Fruit fly (Drosophila melanogaster) whole organism, embryonic: ENCODE results near the gene tank.

Experiments used
- Adf1 ChIP-seq: fragments of 200-800 bp; sonication (Bioruptor generic); IDR thresholded peaks from 2 replicates; pipeline ENCODE4 v1.3.6; 2022; ENCODE audit warnings: missing biosample characterization, missing genetic modification characterization
- Aef1 ChIP-seq: fragments of 200-800 bp; sonication (Bioruptor generic); IDR thresholded peaks from 3 replicates; pipeline ENCODE4 v1.3.6; 2022; ENCODE audit warnings: missing biosample characterization, missing genetic modification characterization
- Atf6 ChIP-seq: fragments of 200-800 bp; sonication (Bioruptor generic); IDR thresholded peaks from 2 replicates; pipeline ENCODE4 v1.3.6; 2022; ENCODE audit warnings: missing biosample characterization, missing genetic modification characterization
- CG11093 ChIP-seq: fragments of 200-800 bp; sonication (Bioruptor generic); IDR thresholded peaks from 3 replicates; pipeline ENCODE4 v1.3.6; 2022; ENCODE audit warnings: missing biosample characterization, missing genetic modification characterization
- CG12104 ChIP-seq: fragments of 200-800 bp; sonication (Bioruptor generic); optimal IDR thresholded peaks from 3 replicates; lab custom pipeline; 2016; ENCODE audit warnings: missing biosample characterization, missing genetic modification characterization
- CG13287 ChIP-seq: fragments of 200-800 bp; sonication (Bioruptor generic); IDR thresholded peaks from 2 replicates; pipeline ENCODE4 v1.3.6; 2022; ENCODE audit warnings: missing biosample characterization, missing genetic modification characterization; ENCODE audit not compliant: partially characterized antibody
- CG1529 ChIP-seq: fragments of 200-800 bp; sonication (Bioruptor generic); optimal IDR thresholded peaks from 3 replicates; lab custom pipeline; 2018; ENCODE audit warnings: missing biosample characterization, missing genetic modification characterization
- CG15479 ChIP-seq: fragments of 200-800 bp; sonication (Bioruptor generic); optimal IDR thresholded peaks from 3 replicates; lab custom pipeline; 2019; ENCODE audit warnings: missing biosample characterization, mild to moderate bottlenecking, missing genetic modification characterization, moderate library complexity
- CG15601 ChIP-seq: fragments of 200-800 bp; sonication (Bioruptor generic); optimal IDR thresholded peaks from 3 replicates; lab custom pipeline; 2019; ENCODE audit warnings: missing biosample characterization, mild to moderate bottlenecking, missing genetic modification characterization, moderate library complexity
- CG1647 ChIP-seq: fragments of 200-800 bp; sonication (Bioruptor generic); optimal IDR thresholded peaks from 3 replicates; lab custom pipeline; 2016; ENCODE audit warnings: missing biosample characterization, missing genetic modification characterization
- CG18262 ChIP-seq: fragments of 200-800 bp; optimal IDR thresholded peaks from 3 replicates; lab custom pipeline; 2019; ENCODE audit warnings: missing biosample characterization, mild to moderate bottlenecking, missing genetic modification characterization, moderate library complexity
- CG18599 ChIP-seq: fragments of 200-800 bp; sonication (Bioruptor generic); optimal IDR thresholded peaks from 3 replicates; lab custom pipeline; 2017; ENCODE audit warnings: missing biosample characterization, missing genetic modification characterization, mild to moderate bottlenecking, moderate library complexity, missing genetic modification reagents
- CG2202 ChIP-seq: fragments of 200-800 bp; sonication (Bioruptor generic); optimal IDR thresholded peaks from 2 replicates; lab custom pipeline; 2018; ENCODE audit warnings: missing biosample characterization, mild to moderate bottlenecking, missing genetic modification characterization
- CG2678 ChIP-seq: fragments of 200-800 bp; sonication (Bioruptor generic); optimal IDR thresholded peaks from 3 replicates; lab custom pipeline; 2019; ENCODE audit warnings: missing biosample characterization, mild to moderate bottlenecking, missing genetic modification characterization, moderate library complexity
- CG7271 ChIP-seq: fragments of 200-800 bp; sonication (Bioruptor generic); optimal IDR thresholded peaks from 2 replicates; lab custom pipeline; 2018; ENCODE audit warnings: missing biosample characterization, mild to moderate bottlenecking, missing genetic modification characterization, moderate library complexity
- Dek ChIP-seq: fragments of 200-800 bp; sonication (Bioruptor generic); optimal IDR thresholded peaks from 3 replicates; lab custom pipeline; 2019; ENCODE audit warnings: missing biosample characterization, mild to moderate bottlenecking, missing genetic modification characterization, moderate library complexity
- Dfd ChIP-seq, 2 experiments: fragments of >200 bp; optimal IDR thresholded peaks; 2 replicates each; lab custom pipeline; 2017; ENCODE audit warnings: missing biosample characterization in 2 of 2, missing genetic modification characterization in 2 of 2
- Hey ChIP-seq: fragments of 200-800 bp; sonication (Bioruptor generic); optimal IDR thresholded peaks from 3 replicates; lab custom pipeline; 2018; ENCODE audit warnings: missing biosample characterization, mild to moderate bottlenecking, missing genetic modification characterization
- Hr3 ChIP-seq: fragments of 200-800 bp; sonication (Bioruptor generic); optimal IDR thresholded peaks from 3 replicates; lab custom pipeline; 2016; ENCODE audit warnings: missing biosample characterization, missing genetic modification characterization
- Jarid2 ChIP-seq: fragments of 200-800 bp; sonication (Bioruptor generic); optimal IDR thresholded peaks from 3 replicates; lab custom pipeline; 2017; ENCODE audit warnings: mild to moderate bottlenecking, missing biosample characterization, missing genetic modification reagents, missing genetic modification characterization
- NC2α ChIP-seq: fragments of 200-800 bp; sonication (Bioruptor generic); optimal IDR thresholded peaks from 2 replicates; lab custom pipeline; 2016; ENCODE audit warnings: missing biosample characterization, missing genetic modification characterization
- Ptx1 ChIP-seq: fragments of 200-800 bp; sonication (Bioruptor generic); IDR thresholded peaks from 2 replicates; pipeline ENCODE4 v1.3.6; 2022; ENCODE audit warnings: missing biosample characterization, missing genetic modification characterization
- Rfx ChIP-seq: fragments of 200-800 bp; sonication (Bioruptor generic); IDR thresholded peaks from 2 replicates; pipeline ENCODE4 v1.3.6; 2022; ENCODE audit warnings: missing biosample characterization, missing genetic modification characterization
- Sin3A ChIP-seq: fragments of >200 bp; optimal IDR thresholded peaks from 2 replicates; lab custom pipeline; 2018
- Ssrp ChIP-seq: fragments of 200-800 bp; sonication (Bioruptor generic); optimal IDR thresholded peaks from 2 replicates; lab custom pipeline; 2018; ENCODE audit warnings: missing biosample characterization, mild to moderate bottlenecking, missing genetic modification characterization, moderate library complexity
- Trl ChIP-seq, 3 experiments: fragments of >200 bp in 2 of 3; fragments of 200-800 bp in 1 of 3; sonication (Bioruptor generic) in 1 of 3; optimal IDR thresholded peaks; 2 replicates in 1 of 3; 3 replicates in 2 of 3; lab custom pipeline; 2016 to 2017; ENCODE audit warnings: missing biosample characterization in 1 of 3, missing genetic modification characterization in 1 of 3
- YL-1 ChIP-seq: fragments of 200-800 bp; sonication (Bioruptor generic); optimal IDR thresholded peaks from 3 replicates; lab custom pipeline; 2017; ENCODE audit warnings: missing biosample characterization, mild to moderate bottlenecking, missing genetic modification characterization
- aop ChIP-seq: fragments of 200-800 bp; sonication (Bioruptor generic); IDR thresholded peaks from 2 replicates; pipeline ENCODE4 v1.3.6; 2022; ENCODE audit warnings: missing biosample characterization, missing genetic modification characterization
- bigmax ChIP-seq: fragments of 200-800 bp; sonication (Bioruptor generic); optimal IDR thresholded peaks from 2 replicates; lab custom pipeline; 2018; ENCODE audit warnings: missing biosample characterization, mild to moderate bottlenecking, missing genetic modification characterization
- bsh ChIP-seq, 2 experiments: fragments of 200-800 bp; sonication (Bioruptor generic); optimal IDR thresholded peaks; 2 replicates each; lab custom pipeline; 2017 to 2018; ENCODE audit warnings: mild to moderate bottlenecking in 2 of 2, missing biosample characterization in 2 of 2, missing genetic modification characterization in 2 of 2, moderate library complexity in 1 of 2
- cg ChIP-seq: fragments of 200-800 bp; sonication (Bioruptor generic); optimal IDR thresholded peaks from 3 replicates; lab custom pipeline; 2019; ENCODE audit warnings: missing biosample characterization, mild to moderate bottlenecking, missing genetic modification characterization, moderate library complexity
- chif ChIP-seq, 2 experiments: fragments of 200-800 bp; sonication (Bioruptor generic); optimal IDR thresholded peaks; 3 replicates each; lab custom pipeline; 2016; ENCODE audit warnings: missing biosample characterization in 2 of 2, missing genetic modification characterization in 2 of 2
- chm ChIP-seq: fragments of 200-800 bp; sonication (Bioruptor generic); IDR thresholded peaks from 2 replicates; pipeline ENCODE4 v1.3.6; 2022; ENCODE audit warnings: missing biosample characterization, missing genetic modification characterization
- dati ChIP-seq: fragments of 200-800 bp; sonication (Bioruptor generic); IDR thresholded peaks from 2 replicates; pipeline ENCODE4 v1.3.6; 2022; ENCODE audit warnings: missing biosample characterization, missing genetic modification characterization
- dm ChIP-seq: fragments of 200-800 bp; sonication (Bioruptor generic); optimal IDR thresholded peaks from 3 replicates; lab custom pipeline; 2016; ENCODE audit warnings: missing biosample characterization, missing genetic modification characterization
- esg ChIP-seq: fragments of 200-800 bp; sonication (Bioruptor generic); conservative IDR thresholded peaks from 2 replicates; pipeline ENCODE4 v1.3.6; 2022; ENCODE audit warnings: missing biosample characterization, missing genetic modification characterization
- ewg ChIP-seq: fragments of 200-800 bp; sonication (Bioruptor generic); optimal IDR thresholded peaks from 3 replicates; lab custom pipeline; 2017; ENCODE audit warnings: mild to moderate bottlenecking, missing biosample characterization, missing genetic modification reagents, missing genetic modification characterization
- fu2 ChIP-seq: fragments of 200-800 bp; sonication (Bioruptor generic); optimal IDR thresholded peaks from 2 replicates; lab custom pipeline; 2016; ENCODE audit warnings: missing biosample characterization, missing genetic modification characterization
- gsb-n ChIP-seq: fragments of 200-800 bp; sonication (Bioruptor generic); optimal IDR thresholded peaks from 3 replicates; lab custom pipeline; 2018; ENCODE audit warnings: missing biosample characterization, mild to moderate bottlenecking, missing genetic modification characterization
- knrl ChIP-seq: fragments of 200-800 bp; sonication (Bioruptor generic); IDR thresholded peaks from 3 replicates; pipeline ENCODE4 v1.3.6; 2022; ENCODE audit warnings: missing biosample characterization, missing genetic modification characterization; ENCODE audit not compliant: partially characterized antibody
- lola ChIP-seq, 3 experiments: fragments of >200 bp in 2 of 3; fragments of 200-800 bp in 1 of 3; sonication (Bioruptor generic) in 1 of 3; optimal IDR thresholded peaks; 2 replicates each; lab custom pipeline; 2017 to 2019; ENCODE audit warnings: missing biosample characterization in 3 of 3, missing genetic modification characterization in 3 of 3, mild to moderate bottlenecking in 1 of 3, moderate library complexity in 1 of 3
- maf-S ChIP-seq: fragments of 200-800 bp; sonication (Bioruptor generic); optimal IDR thresholded peaks from 2 replicates; lab custom pipeline; 2016; ENCODE audit warnings: missing biosample characterization, missing genetic modification characterization
- mld ChIP-seq: fragments of 200-800 bp; sonication (Bioruptor generic); IDR thresholded peaks from 3 replicates; pipeline ENCODE4 v1.3.6; 2022; ENCODE audit warnings: missing biosample characterization, missing genetic modification characterization; ENCODE audit not compliant: partially characterized antibody
- onecut ChIP-seq: fragments of 200-800 bp; sonication (Bioruptor generic); IDR thresholded peaks from 2 replicates; pipeline ENCODE4 v1.3.6; 2022; ENCODE audit warnings: missing biosample characterization, missing genetic modification characterization
- pum ChIP-seq: fragments of 200-800 bp; sonication (Bioruptor generic); optimal IDR thresholded peaks from 2 replicates; lab custom pipeline; 2016; ENCODE audit warnings: missing biosample characterization, missing genetic modification characterization
- ranshi ChIP-seq: fragments of 200-800 bp; sonication (Bioruptor generic); IDR thresholded peaks from 2 replicates; pipeline ENCODE4 v1.3.6; 2022; ENCODE audit warnings: missing biosample characterization, missing genetic modification characterization
- scrt ChIP-seq: fragments of 200-800 bp; sonication (Bioruptor generic); optimal IDR thresholded peaks from 2 replicates; lab custom pipeline; 2018; ENCODE audit warnings: missing biosample characterization, mild to moderate bottlenecking, missing genetic modification characterization, moderate library complexity
- tin ChIP-seq: fragments of 200-800 bp; sonication (Bioruptor generic); optimal IDR thresholded peaks from 3 replicates; lab custom pipeline; 2016; ENCODE audit warnings: missing biosample characterization, missing genetic modification characterization
- unpg ChIP-seq: fragments of 200-800 bp; sonication (Bioruptor generic); optimal IDR thresholded peaks from 3 replicates; lab custom pipeline; 2018; ENCODE audit warnings: missing biosample characterization, mild to moderate bottlenecking, missing genetic modification characterization, moderate library complexity
- wek ChIP-seq: fragments of 200-800 bp; sonication (Bioruptor generic); optimal IDR thresholded peaks from 3 replicates; lab custom pipeline; 2018; ENCODE audit warnings: missing biosample characterization, mild to moderate bottlenecking, missing genetic modification characterization, moderate library complexity
- zen2 ChIP-seq: fragments of 200-800 bp; sonication (Bioruptor generic); IDR thresholded peaks from 3 replicates; pipeline ENCODE4 v1.3.6; 2022; ENCODE audit warnings: missing biosample characterization, missing genetic modification characterization; ENCODE audit not compliant: partially characterized antibody

Gene tank

dm6 chr2L:4861503-4861902, 23.7 kb upstream of the tank start (continued):
- no peak for TF ChIP-seq Sin3A (lab: Kevin White, UChicago)
- TF ChIP-seq CG18599 (GFP tag; lab: Kevin White, UChicago) = peak; percentile 78
- TF ChIP-seq CG13287 (GFP tag; lab: Robert Waterston, UW) = no peak
- TF ChIP-seq onecut (GFP tag; lab: Robert Waterston, UW) = no peak
- no peak for TF ChIP-seq fu2 (GFP tag; lab: Kevin White, UChicago)
- TF ChIP-seq chif (GFP tag; optimal IDR thresholded peaks at IDR 0.05; lab: Kevin White, UChicago) = no peak
- no peak for TF ChIP-seq mld
- peak; percentile 61 for TF ChIP-seq esg (GFP tag; lab: Robert Waterston, UW)
- TF ChIP-seq unpg (GFP tag; lab: Kevin White, UChicago) = no peak
- TF ChIP-seq Hr3 (GFP tag; lab: Kevin White, UChicago) = no peak
- no peak for TF ChIP-seq CG2202 (tag; lab: Kevin White, UChicago)
- no peak for TF ChIP-seq knrl (GFP tag; lab: Robert Waterston, UW)
- TF ChIP-seq CG1647 (GFP tag; lab: Kevin White, UChicago) = no peak
- no peak for TF ChIP-seq chm (GFP tag; lab: Robert Waterston, UW)
- no peak for TF ChIP-seq dm (GFP tag; lab: Kevin White, UChicago)
- TF ChIP-seq Rfx (GFP tag; lab: Robert Waterston, UW) = peak; percentile 54
- no peak for TF ChIP-seq gsb-n (tag; lab: Kevin White, UChicago)
- TF ChIP-seq CG1529 = no peak
- no peak for TF ChIP-seq ewg
- no peak for TF ChIP-seq lola (GFP tag; optimal IDR thresholded peaks at IDR 0.05; lab: Kevin White, UChicago)
- no peak for TF ChIP-seq dati (GFP tag; lab: Robert Waterston, UW)
- TF ChIP-seq CG11093 = peak; percentile 36; the same call in 1 of the 3 replicates
- TF ChIP-seq Trl (optimal IDR thresholded peaks at IDR 0.05; lab: Kevin White, UChicago) = no peak
- TF ChIP-seq Trl (GFP tag; optimal IDR thresholded peaks at IDR 0.05; lab: Kevin White, UChicago) = no peak
- peak; percentile 38; the same call in 1 of the 3 replicates for TF ChIP-seq Aef1 (GFP tag; lab: Robert Waterston, UW)
- no peak for TF ChIP-seq wek
- TF ChIP-seq CG15479 (GFP tag; lab: Kevin White, UChicago) = no peak
- no peak for TF ChIP-seq Adf1 (GFP tag; lab: Robert Waterston, UW)
- TF ChIP-seq ranshi (GFP tag; lab: Robert Waterston, UW) = peak; percentile 17; the same call in 1 of the 2 replicates
- peak in 1 of 2 experiments; percentile 12 for TF ChIP-seq bsh (GFP tag; optimal IDR thresholded peaks at IDR 0.05; lab: Kevin White, UChicago)
- TF ChIP-seq Dek = no peak
- TF ChIP-seq Ssrp (tag; lab: Kevin White, UChicago) = no peak
- TF ChIP-seq Dfd (GFP tag; optimal IDR thresholded peaks at IDR 0.05; lab: Kevin White, UChicago) = no peak
- TF ChIP-seq YL-1 (GFP tag; lab: Kevin White, UChicago) = no peak
- no peak for TF ChIP-seq bigmax (GFP tag; lab: Kevin White, UChicago)
- TF ChIP-seq NC2α (GFP tag; lab: Kevin White, UChicago) = no peak
- TF ChIP-seq tin (GFP tag; lab: Kevin White, UChicago) = no peak
- TF ChIP-seq Hey (tag; lab: Kevin White, UChicago) = no peak
- no peak for TF ChIP-seq cg (GFP tag; lab: Kevin White, UChicago)
- 0 out of 2 replicates have a peak, but pooled peaks have one; percentile 33 for TF ChIP-seq Atf6
- peak; percentile 61 for TF ChIP-seq Ptx1
- TF ChIP-seq CG12104 = no peak
- TF ChIP-seq CG7271 = no peak
- TF ChIP-seq pum (GFP tag; lab: Kevin White, UChicago) = no peak
- no peak for TF ChIP-seq maf-S
- no peak for TF ChIP-seq aop (GFP tag; lab: Robert Waterston, UW)
- TF ChIP-seq zen2 (GFP tag; lab: Robert Waterston, UW) = no peak
- peak; percentile 70 for TF ChIP-seq CG2678 (tag; lab: Kevin White, UChicago)
- peak; percentile 27 for TF ChIP-seq CG18262 (tag; lab: Kevin White, UChicago)
- no peak for TF ChIP-seq Jarid2
- no peak for TF ChIP-seq CG15601 (tag; lab: Kevin White, UChicago)
- TF ChIP-seq scrt (GFP tag; lab: Kevin White, UChicago) = peak; percentile 39
